Fruit fly (Drosophila melanogaster) whole organism, embryonic: ENCODE data around the gene CG13096.
A peak's percentile ranks its signal among the peaks of the same experiment; 100 is the strongest.

Source experiments
- Atf6 ChIP-seq: fragments of 200-800 bp; sonication (Bioruptor generic); IDR thresholded peaks from 2 replicates; pipeline ENCODE4 v1.3.6; 2022; ENCODE audit warnings: missing biosample characterization, missing genetic modification characterization
- CG11398 ChIP-seq: fragments of 200-800 bp; sonication (Bioruptor generic); optimal IDR thresholded peaks from 2 replicates; lab custom pipeline; 2016; ENCODE audit warnings: missing biosample characterization, missing genetic modification characterization
- CG12155 ChIP-seq: fragments of 200-800 bp; sonication (Bioruptor generic); optimal IDR thresholded peaks from 3 replicates; lab custom pipeline; 2016; ENCODE audit warnings: missing biosample characterization, missing genetic modification characterization
- CG12219 ChIP-seq: fragments of 200-800 bp; sonication (Bioruptor generic); optimal IDR thresholded peaks from 3 replicates; lab custom pipeline; 2018; ENCODE audit warnings: missing biosample characterization, mild to moderate bottlenecking, missing genetic modification characterization
- CG12236 ChIP-seq: fragments of 200-800 bp; sonication (Bioruptor generic); optimal IDR thresholded peaks from 2 replicates; lab custom pipeline; 2016; ENCODE audit warnings: missing biosample characterization, missing genetic modification characterization
- CG12391 ChIP-seq: fragments of 200-800 bp; sonication (Bioruptor generic); optimal IDR thresholded peaks from 3 replicates; lab custom pipeline; 2018; ENCODE audit warnings: missing biosample characterization, mild to moderate bottlenecking, missing genetic modification characterization, moderate library complexity
- CG13287 ChIP-seq: fragments of 200-800 bp; sonication (Bioruptor generic); IDR thresholded peaks from 2 replicates; pipeline ENCODE4 v1.3.6; 2022; ENCODE audit warnings: missing biosample characterization, missing genetic modification characterization; ENCODE audit not compliant: partially characterized antibody
- CG13894 ChIP-seq: fragments of 200-800 bp; sonication (Bioruptor generic); optimal IDR thresholded peaks from 3 replicates; lab custom pipeline; 2018; ENCODE audit warnings: missing biosample characterization, mild to moderate bottlenecking, missing genetic modification characterization, moderate library complexity
- CG16813 ChIP-seq: fragments of 200-800 bp; sonication (Bioruptor generic); IDR thresholded peaks from 3 replicates; pipeline ENCODE4 v1.3.6; 2022; ENCODE audit warnings: missing biosample characterization, missing genetic modification characterization; ENCODE audit not compliant: partially characterized antibody
- CG16815 ChIP-seq: fragments of 200-800 bp; sonication (Bioruptor generic); optimal IDR thresholded peaks from 3 replicates; lab custom pipeline; 2017; ENCODE audit warnings: missing biosample characterization, mild to moderate bottlenecking, missing genetic modification characterization
- CG18011 ChIP-seq: fragments of 200-800 bp; sonication (Bioruptor generic); optimal IDR thresholded peaks from 2 replicates; lab custom pipeline; 2017; ENCODE audit warnings: missing biosample characterization, missing genetic modification characterization, mild to moderate bottlenecking, moderate library complexity, missing genotype
- CG2199 ChIP-seq: fragments of 200-800 bp; sonication (Bioruptor generic); IDR thresholded peaks from 3 replicates; pipeline ENCODE4 v1.3.6; 2022; ENCODE audit warnings: missing biosample characterization, missing genetic modification characterization
- CG33213 ChIP-seq: fragments of 200-800 bp; sonication (Bioruptor generic); optimal IDR thresholded peaks from 3 replicates; lab custom pipeline; 2016; ENCODE audit warnings: missing biosample characterization, missing genetic modification characterization
- CG3847 ChIP-seq: fragments of 200-800 bp; sonication (Bioruptor generic); IDR thresholded peaks from 2 replicates; pipeline ENCODE4 v1.3.6; 2022; ENCODE audit warnings: missing biosample characterization, missing genetic modification characterization
- CG3995 ChIP-seq: fragments of 200-800 bp; sonication (Bioruptor generic); optimal IDR thresholded peaks from 3 replicates; lab custom pipeline; 2016; ENCODE audit warnings: missing biosample characterization, missing genetic modification characterization
- CG4854 ChIP-seq: fragments of 200-800 bp; sonication (Bioruptor generic); optimal IDR thresholded peaks from 2 replicates; lab custom pipeline; 2016; ENCODE audit warnings: missing biosample characterization, missing genetic modification characterization, inconsistent platforms
- CG7839 ChIP-seq: fragments of 200-800 bp; sonication (Bioruptor generic); optimal IDR thresholded peaks from 3 replicates; lab custom pipeline; 2018; ENCODE audit warnings: missing biosample characterization, mild to moderate bottlenecking, missing genetic modification characterization, moderate library complexity
- CG9437 ChIP-seq: fragments of 200-800 bp; sonication (Bioruptor generic); optimal IDR thresholded peaks from 2 replicates; lab custom pipeline; 2018; ENCODE audit warnings: missing biosample characterization, mild to moderate bottlenecking, missing genetic modification characterization
- CHES-1-like ChIP-seq: fragments of 200-800 bp; sonication (Bioruptor generic); optimal IDR thresholded peaks from 2 replicates; lab custom pipeline; 2016; ENCODE audit warnings: missing biosample characterization, missing genetic modification characterization
- CTCF ChIP-seq: fragments of 200-800 bp; sonication (Bioruptor generic); optimal IDR thresholded peaks from 2 replicates; lab custom pipeline; 2017; ENCODE audit warnings: missing biosample characterization, mild to moderate bottlenecking, missing genetic modification characterization, moderate library complexity
- Dad ChIP-seq: fragments of 200-800 bp; sonication (Bioruptor generic); optimal IDR thresholded peaks from 3 replicates; lab custom pipeline; 2016; ENCODE audit warnings: missing biosample characterization, missing genetic modification characterization
- E2f1 ChIP-seq: fragments of 200-800 bp; sonication (Bioruptor generic); IDR thresholded peaks from 2 replicates; pipeline ENCODE4 v1.3.6; 2022; ENCODE audit warnings: missing biosample characterization, missing genetic modification characterization
- E2f2 ChIP-seq: fragments of 200-800 bp; sonication (Bioruptor generic); IDR thresholded peaks from 2 replicates; pipeline ENCODE4 v1.3.6; 2022; ENCODE audit warnings: missing biosample characterization, missing genetic modification characterization
- ERR ChIP-seq: fragments of 200-800 bp; sonication (Bioruptor generic); optimal IDR thresholded peaks from 2 replicates; lab custom pipeline; 2016; ENCODE audit warnings: missing biosample characterization, missing genetic modification characterization
- Elba2 ChIP-seq: fragments of 200-800 bp; sonication (Bioruptor generic); optimal IDR thresholded peaks from 3 replicates; lab custom pipeline; 2016; ENCODE audit warnings: missing biosample characterization, missing genetic modification characterization
- Fer1 ChIP-seq: fragments of 200-800 bp; sonication (Bioruptor generic); optimal IDR thresholded peaks from 2 replicates; lab custom pipeline; 2017; ENCODE audit warnings: missing biosample characterization, mild to moderate bottlenecking, missing genetic modification characterization
- Fer3 ChIP-seq: fragments of 200-800 bp; sonication (Bioruptor generic); optimal IDR thresholded peaks from 2 replicates; lab custom pipeline; 2018; ENCODE audit warnings: missing biosample characterization, mild to moderate bottlenecking, missing genetic modification characterization, moderate library complexity
- Hmx ChIP-seq: fragments of 200-800 bp; sonication (Bioruptor generic); optimal IDR thresholded peaks from 2 replicates; lab custom pipeline; 2016; ENCODE audit warnings: missing biosample characterization, missing genetic modification characterization
- Neu2 ChIP-seq: fragments of 200-800 bp; sonication (Bioruptor generic); optimal IDR thresholded peaks from 3 replicates; lab custom pipeline; 2016; ENCODE audit warnings: missing biosample characterization, missing genetic modification characterization, borderline replicate concordance
- Sry-β ChIP-seq: fragments of 200-800 bp; sonication (Bioruptor generic); optimal IDR thresholded peaks from 2 replicates; lab custom pipeline; 2018; ENCODE audit warnings: missing biosample characterization, mild to moderate bottlenecking, missing genetic modification characterization, moderate library complexity
- Xbp1 ChIP-seq: fragments of 200-800 bp; sonication (Bioruptor generic); optimal IDR thresholded peaks from 3 replicates; lab custom pipeline; 2016; ENCODE audit warnings: missing biosample characterization, mild to moderate bottlenecking, missing genetic modification characterization
- Xrp1 ChIP-seq: fragments of 200-800 bp; sonication (Bioruptor generic); IDR thresholded peaks from 2 replicates; pipeline ENCODE4 v1.3.6; 2022; ENCODE audit warnings: missing biosample characterization, missing genetic modification characterization
- amos ChIP-seq: fragments of 200-800 bp; sonication (Bioruptor generic); IDR thresholded peaks from 2 replicates; pipeline ENCODE4 v1.3.6; 2022; ENCODE audit warnings: missing biosample characterization, missing genetic modification characterization; ENCODE audit not compliant: partially characterized antibody
- btn ChIP-seq: fragments of 200-800 bp; sonication (Bioruptor generic); optimal IDR thresholded peaks from 2 replicates; lab custom pipeline; 2016; ENCODE audit warnings: missing biosample characterization, missing genetic modification characterization
- cad ChIP-seq: fragments of >200 bp; optimal IDR thresholded peaks from 2 replicates; lab custom pipeline; 2017; ENCODE audit warnings: missing biosample characterization, missing genetic modification characterization
- dpn ChIP-seq, 2 experiments: fragments of 200-800 bp; sonication (Bioruptor generic); optimal IDR thresholded peaks; 3 replicates each; lab custom pipeline; 2016; ENCODE audit warnings: missing biosample characterization in 2 of 2, missing genetic modification characterization in 2 of 2
- esg ChIP-seq: fragments of 200-800 bp; sonication (Bioruptor generic); conservative IDR thresholded peaks from 2 replicates; pipeline ENCODE4 v1.3.6; 2022; ENCODE audit warnings: missing biosample characterization, missing genetic modification characterization
- exex ChIP-seq: fragments of 200-800 bp; sonication (Bioruptor generic); optimal IDR thresholded peaks from 4 replicates; lab custom pipeline; 2018; ENCODE audit warnings: missing biosample characterization, mild to moderate bottlenecking, missing genetic modification characterization, moderate library complexity
- fru ChIP-seq: fragments of >200 bp; optimal IDR thresholded peaks from 2 replicates; lab custom pipeline; 2017
- gfzf ChIP-seq: fragments of 200-800 bp; sonication (Bioruptor generic); optimal IDR thresholded peaks from 2 replicates; lab custom pipeline; 2016; ENCODE audit warnings: missing biosample characterization, mild to moderate bottlenecking, missing genetic modification characterization, moderate library complexity
- gro ChIP-seq: fragments of 200-800 bp; sonication (Bioruptor generic); optimal IDR thresholded peaks from 2 replicates; lab custom pipeline; 2016; ENCODE audit warnings: missing biosample characterization, missing genetic modification characterization
- gsb-n ChIP-seq: fragments of 200-800 bp; sonication (Bioruptor generic); optimal IDR thresholded peaks from 3 replicates; lab custom pipeline; 2018; ENCODE audit warnings: missing biosample characterization, mild to moderate bottlenecking, missing genetic modification characterization
- jigr1 ChIP-seq: fragments of 200-800 bp; sonication (Bioruptor generic); IDR thresholded peaks from 3 replicates; pipeline ENCODE4 v1.3.6; 2022; ENCODE audit warnings: missing biosample characterization, missing genetic modification characterization
- lab ChIP-seq: fragments of 200-800 bp; sonication (Bioruptor generic); optimal IDR thresholded peaks from 3 replicates; lab custom pipeline; 2017; ENCODE audit warnings: missing biosample characterization, missing genetic modification characterization, mild to moderate bottlenecking, moderate library complexity, missing genetic modification reagents
- scrt ChIP-seq: fragments of 200-800 bp; sonication (Bioruptor generic); optimal IDR thresholded peaks from 2 replicates; lab custom pipeline; 2018; ENCODE audit warnings: missing biosample characterization, mild to moderate bottlenecking, missing genetic modification characterization, moderate library complexity
- tgo ChIP-seq: fragments of 200-800 bp; sonication (Bioruptor generic); IDR thresholded peaks from 3 replicates; pipeline ENCODE4 v1.3.6; 2022; ENCODE audit warnings: missing biosample characterization, missing genetic modification characterization
- z ChIP-seq: fragments of 200-800 bp; sonication (Bioruptor generic); IDR thresholded peaks from 3 replicates; pipeline ENCODE4 v1.3.6; 2022; ENCODE audit warnings: missing biosample characterization, missing genetic modification characterization

Gene CG13096

DNA sequence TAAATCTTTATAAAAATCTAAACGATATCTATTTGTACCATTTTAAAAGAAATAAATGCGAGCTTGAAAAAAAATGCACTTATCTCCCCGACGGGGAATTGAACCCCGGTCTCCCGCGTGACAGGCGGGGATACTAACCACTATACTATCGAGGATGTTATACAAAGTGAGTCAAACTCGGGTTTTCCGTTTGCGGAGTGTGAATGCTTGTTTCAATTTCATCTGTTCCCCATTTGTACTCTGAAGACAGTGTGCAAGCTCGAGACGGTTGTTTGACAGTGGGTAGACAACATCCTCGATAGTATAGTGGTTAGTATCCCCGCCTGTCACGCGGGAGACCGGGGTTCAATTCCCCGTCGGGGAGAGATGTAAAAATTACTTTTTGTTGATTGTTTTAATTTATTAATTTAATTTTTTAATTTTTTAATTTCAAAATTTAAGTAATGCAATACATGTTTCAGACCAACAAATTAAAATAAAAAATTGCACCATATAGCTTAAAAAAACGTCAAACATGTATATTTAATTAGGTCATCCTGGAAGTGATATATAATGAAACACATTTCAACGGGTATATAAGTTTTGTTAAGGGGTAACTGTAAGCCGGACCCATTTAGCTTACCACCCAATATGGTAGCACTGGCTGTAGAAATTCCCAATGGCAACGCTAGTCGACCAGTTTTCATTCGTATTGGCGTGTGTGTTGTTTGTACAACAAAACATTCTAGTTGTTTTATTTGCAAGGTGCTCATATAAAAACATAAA, 30.0 kb upstream of the CG13096 start, which contains the start of gene Sema1a (continued):
- TF ChIP-seq Hmx (GFP tag; lab: Kevin White, UChicago), result no peak
- TF ChIP-seq gfzf (GFP tag; lab: Kevin White, UChicago), result no peak
- TF ChIP-seq ERR, result no peak
- TF ChIP-seq CG12391 (tag; lab: Kevin White, UChicago), result peak; percentile 69
- peak; percentile 92 for TF ChIP-seq CG16813 (GFP tag; lab: Robert Waterston, UW)
- peak; percentile 59 for TF ChIP-seq CG12219 (GFP tag; lab: Kevin White, UChicago)
- no peak for TF ChIP-seq fru (lab: Kevin White, UChicago)
- TF ChIP-seq esg (GFP tag; lab: Robert Waterston, UW), result peak; percentile 73; the same call in 1 of the 2 replicates
- TF ChIP-seq CG33213 (GFP tag; lab: Kevin White, UChicago), result peak; percentile 25
- peak; percentile 65 for TF ChIP-seq Xbp1 (GFP tag; lab: Kevin White, UChicago)
- TF ChIP-seq cad (GFP tag; lab: Kevin White, UChicago), result no peak

DNA sequence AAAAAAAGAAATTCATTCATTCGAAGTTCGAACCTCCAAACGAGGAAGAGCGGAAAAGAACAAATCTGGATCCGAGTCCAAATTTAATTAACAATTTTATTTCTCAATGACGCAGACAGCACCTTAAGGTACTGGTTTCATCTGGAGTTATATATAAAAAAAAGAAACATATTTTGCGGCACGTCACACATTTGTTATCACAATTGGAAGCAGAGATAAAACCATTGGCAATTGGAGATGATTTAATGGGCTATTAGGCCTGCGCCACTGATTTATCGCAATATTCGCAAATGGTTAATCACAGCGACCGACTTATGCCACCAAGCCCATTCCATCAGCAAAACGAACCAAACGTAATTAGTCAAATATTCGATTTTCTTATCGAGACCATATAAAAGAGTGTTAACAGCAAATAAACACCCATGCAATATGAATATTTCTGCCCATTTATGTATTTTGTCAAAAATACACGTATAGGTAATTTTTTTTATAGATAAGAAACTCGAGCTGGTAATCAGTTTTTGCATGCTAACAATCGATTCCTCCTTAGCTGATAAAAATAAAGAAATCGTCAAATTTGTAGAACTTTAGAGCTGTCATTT, 26.9 kb upstream of the CG13096 start:
- TF ChIP-seq CG18011 (GFP tag; lab: Kevin White, UChicago), result no peak
- no peak for TF ChIP-seq CG7839 (tag; lab: Kevin White, UChicago)
- no peak for TF ChIP-seq CG16815
- no peak for TF ChIP-seq z (GFP tag; lab: Robert Waterston, UW)
- no peak for TF ChIP-seq E2f2 (GFP tag; lab: Robert Waterston, UW)
- TF ChIP-seq CG9437 (GFP tag; lab: Kevin White, UChicago), result no peak
- TF ChIP-seq CG12155, result no peak
- TF ChIP-seq CG4854 (GFP tag; lab: Kevin White, UChicago), result no peak
- peak; percentile 76 for TF ChIP-seq exex (tag; lab: Kevin White, UChicago)
- no peak for TF ChIP-seq amos
- no peak for TF ChIP-seq CG3995 (GFP tag; lab: Kevin White, UChicago)
- no peak for TF ChIP-seq CG3847
- 0 out of 2 replicates have a peak, but pooled peaks have one; percentile 8 for TF ChIP-seq Xrp1 (GFP tag; lab: Robert Waterston, UW)
- TF ChIP-seq Neu2, result no peak
- no peak for TF ChIP-seq Atf6 (GFP tag; lab: Robert Waterston, UW)
- TF ChIP-seq lab, result peak; percentile 44
- TF ChIP-seq tgo (GFP tag; lab: Robert Waterston, UW), result no peak
- no peak for TF ChIP-seq Fer3
- peak; percentile 73 for TF ChIP-seq Elba2
- no peak for TF ChIP-seq Sry-β (GFP tag; lab: Kevin White, UChicago)

DNA sequence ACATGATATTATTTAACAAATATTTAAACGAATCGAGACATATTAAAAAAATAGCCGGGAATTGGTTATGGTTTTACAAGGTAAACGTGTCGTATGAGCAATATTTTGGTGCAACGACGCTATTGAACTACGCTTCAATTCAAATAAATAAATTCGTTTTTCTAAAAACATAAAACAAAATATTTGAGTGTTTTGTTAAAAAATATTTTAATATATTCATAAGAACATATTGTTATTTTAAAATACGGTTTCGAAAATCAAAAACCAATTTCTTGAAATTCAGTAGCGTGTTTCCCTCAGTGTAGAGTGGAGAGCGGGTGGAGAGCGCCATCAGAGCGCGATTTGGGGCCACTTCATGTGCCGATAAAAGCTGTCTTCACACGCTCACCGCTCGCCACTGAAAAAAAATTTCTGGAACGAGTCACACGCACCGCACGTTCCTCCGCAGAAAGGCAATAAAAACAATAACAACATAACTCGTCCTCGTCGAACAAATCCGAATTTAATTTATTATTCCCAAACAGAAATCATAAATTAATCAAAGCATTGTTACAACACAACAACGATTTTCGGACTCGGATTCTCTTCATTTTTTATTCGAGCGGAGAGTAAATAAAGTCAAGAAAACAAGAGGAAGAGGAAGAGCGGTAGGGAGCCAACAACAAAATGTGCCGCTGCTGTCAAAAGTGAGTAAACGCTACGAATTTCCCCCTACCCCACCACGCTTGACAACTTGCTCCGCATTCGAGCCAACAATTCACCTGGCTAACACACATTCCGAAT, 23.9 kb upstream of the CG13096 start:
- TF ChIP-seq CHES-1-like (GFP tag; lab: Kevin White, UChicago) (no peak), Dad (no peak), jigr1 (GFP tag; lab: Robert Waterston, UW) (peak; percentile 72; the same call in 1 of the 3 replicates), CG11398 (GFP tag; lab: Kevin White, UChicago) (peak; percentile 22), gro (GFP tag; lab: Kevin White, UChicago) (peak; percentile 8), CTCF (GFP tag; lab: Kevin White, UChicago) (peak; percentile 52), CG12236 (GFP tag; lab: Kevin White, UChicago) (no peak), Neu2 (no peak), btn (GFP tag; lab: Kevin White, UChicago) (no peak), CG2199 (GFP tag; lab: Robert Waterston, UW) (no peak), E2f1 (peak; percentile 84), scrt (peak; percentile 89), CG13287 (GFP tag; lab: Robert Waterston, UW) (no peak), dpn (GFP tag; optimal IDR thresholded peaks at IDR 0.05; lab: Kevin White, UChicago) (peak; percentile 42 to 80), gsb-n (tag; lab: Kevin White, UChicago) (peak; percentile 76), Fer1 (GFP tag; lab: Kevin White, UChicago) (peak; percentile 87), CG13894 (peak; percentile 74)
